Fruit fly (Drosophila melanogaster) Kc167 (cell line): Measurements from ENCODE around the gene RhoGAP92B.

Experiments used
- Myc ChIP-seq: fragments of >200 bp; optimal IDR thresholded peaks from 2 replicates; lab custom pipeline; 2017; ENCODE audit warnings: missing external identifiers
- Sin3A ChIP-seq: fragments of >200 bp; optimal IDR thresholded peaks from 2 replicates; lab custom pipeline; 2018; ENCODE audit warnings: missing external identifiers
- h ChIP-seq: fragments of >200 bp; optimal IDR thresholded peaks from 3 replicates; lab custom pipeline; 2018; ENCODE audit warnings: missing external identifiers
- insv ChIP-seq: fragments of >200 bp; optimal IDR thresholded peaks from 3 replicates; lab custom pipeline; 2018; ENCODE audit warnings: missing external identifiers
- psq ChIP-seq: fragments of >200 bp; optimal IDR thresholded peaks from 2 replicates; lab custom pipeline; 2017; ENCODE audit warnings: missing external identifiers
- ttk ChIP-seq: sonication (Bioruptor generic); optimal IDR thresholded peaks from 2 replicates; lab custom pipeline; 2017; ENCODE audit warnings: missing external identifiers

DNA sequence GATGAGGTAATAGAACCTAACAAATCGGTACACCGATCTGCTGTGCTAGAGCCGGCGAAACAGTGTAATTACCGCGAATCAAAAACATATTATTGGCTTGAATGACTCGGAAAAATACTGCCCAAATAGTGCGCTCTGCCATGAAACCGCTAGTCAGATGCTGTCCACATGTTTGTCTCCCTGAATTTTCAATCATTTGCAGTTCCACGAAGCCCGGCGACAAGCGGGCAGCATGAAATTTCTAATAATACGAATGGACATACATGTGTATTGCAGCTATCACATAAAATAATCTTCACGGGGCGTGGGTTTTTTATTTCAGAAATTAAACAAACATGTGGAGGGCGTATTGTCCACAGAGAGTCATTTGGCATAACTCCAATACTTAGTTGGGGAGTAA, 46.0 kb upstream of the RhoGAP92B start:
- TF ChIP-seq Sin3A (lab: Kevin White, UChicago) (no peak), psq (lab: Kevin White, UChicago) (no peak), h (lab: Kevin White, UChicago) (no peak), ttk (lab: Kevin White, UChicago) (no peak), insv (lab: Kevin White, UChicago) (no peak), Myc (lab: Kevin White, UChicago) (no peak)
